Worm (Caenorhabditis elegans): ENCODE results near the gene nspd-5.

- TF ChIP-seq ama-1 (optimal IDR thresholded peaks at IDR 0.05), result no peak
- TF ChIP-seq tbx-11 (GFP tag; IDR thresholded peaks at IDR 0.05), result no peak
- TF ChIP-seq tra-4 (tag; optimal IDR thresholded peaks at IDR 0.05), result no peak
- no peak for TF ChIP-seq flt-1 (GFP tag; IDR thresholded peaks at IDR 0.05)
- no peak for TF ChIP-seq scrt-1 (GFP tag; IDR thresholded peaks at IDR 0.05)
Observed at ce11 chrII:4857873-4858364, 2.2 kb downstream of the nspd-5 start, which contains the start of gene F11G11.5.

All from whole organism, early embryonic.